Worm (Caenorhabditis elegans) whole organism, L1 larva: ENCODE data around the gene F32G8.2.

Experiments used
- C34B4.2 ChIP-seq: sonication (generic microtip); optimal IDR thresholded peaks from 2 replicates; lab custom pipeline; 2017; ENCODE audit warnings: mild to moderate bottlenecking, missing genetic modification characterization, missing compliant biosample characterization
- alr-1 ChIP-seq: fragments of 200-800 bp; sonication (Bioruptor generic); optimal IDR thresholded peaks from 2 replicates; lab custom pipeline; 2018; ENCODE audit warnings: borderline replicate concordance, mild to moderate bottlenecking, missing genetic modification characterization, missing compliant biosample characterization
- ama-1 ChIP-seq: fragments of 150-350 bp; optimal IDR thresholded peaks from 2 replicates; lab custom pipeline; 2014
- blmp-1 ChIP-seq: fragments of 150-350 bp; optimal IDR thresholded peaks from 2 replicates; lab custom pipeline; 2014; ENCODE audit warnings: missing biosample characterization, missing genetic modification characterization
- ceh-8 ChIP-seq: fragments of 200-800 bp; sonication (Bioruptor generic); optimal IDR thresholded peaks from 2 replicates; lab custom pipeline; 2018; ENCODE audit warnings: mild to moderate bottlenecking, missing genetic modification characterization, moderate library complexity, missing compliant biosample characterization
- ceh-82 ChIP-seq, 3 experiments: fragments of 150-350 bp in 1 of 3; sonication (generic microtip) in 2 of 3; optimal IDR thresholded peaks; 2 replicates each; lab custom pipeline; 2014 to 2017; ENCODE audit warnings: missing biosample characterization in 3 of 3, missing genetic modification characterization in 3 of 3
- ces-1 ChIP-seq: fragments of 150-350 bp; optimal IDR thresholded peaks from 2 replicates; lab custom pipeline; 2014; ENCODE audit warnings: missing biosample characterization, missing genetic modification reagents, missing genetic modification characterization
- dpl-1 ChIP-seq, 3 experiments: fragments of 150-350 bp in 2 of 3; sonication (generic microtip) in 1 of 3; optimal IDR thresholded peaks; 2 replicates each; lab custom pipeline; 2014 to 2017; ENCODE audit warnings: missing biosample characterization in 3 of 3, missing genetic modification characterization in 3 of 3, missing genetic modification reagents in 3 of 3
- efl-1 ChIP-seq, 4 experiments: fragments of 150-350 bp; optimal IDR thresholded peaks in 3 of 4; peaks in 1 of 4; 1 replicate in 1 of 4; 2 replicates in 3 of 4; lab custom pipeline; 2014; ENCODE audit warnings: missing biosample characterization in 2 of 4, missing genetic modification characterization in 2 of 4, missing genetic modification reagents in 2 of 4
- egl-13 ChIP-seq: sonication (generic microtip); optimal IDR thresholded peaks from 2 replicates; lab custom pipeline; 2016; ENCODE audit warnings: missing genotype, missing genetic modification reagents, missing genetic modification characterization, missing compliant biosample characterization
- egl-27 ChIP-seq, 2 experiments: fragments of 150-350 bp in 1 of 2; sonication (generic microtip); optimal IDR thresholded peaks; 3 replicates each; lab custom pipeline; 2017 to 2018; ENCODE audit warnings: missing biosample characterization in 2 of 2, missing genetic modification characterization in 2 of 2, missing genetic modification reagents in 2 of 2
- elt-2 ChIP-seq: sonication (generic microtip); optimal IDR thresholded peaks from 2 replicates; lab custom pipeline; 2016; ENCODE audit warnings: missing genetic modification characterization, mild to moderate bottlenecking, inconsistent platforms, missing compliant biosample characterization, missing genetic modification reagents
- elt-3 ChIP-seq, 6 experiments: fragments of 150-350 bp in 1 of 6; sonication (generic microtip); optimal IDR thresholded peaks; 2 replicates each; lab custom pipeline; 2017 to 2018; ENCODE audit warnings: missing biosample characterization in 6 of 6, missing genetic modification characterization in 6 of 6, inconsistent platforms in 1 of 6
- fkh-10 ChIP-seq: sonication (generic microtip); optimal IDR thresholded peaks from 2 replicates; lab custom pipeline; 2017; ENCODE audit warnings: missing biosample characterization, missing genetic modification reagents, missing genetic modification characterization
- fkh-8 ChIP-seq: sonication (generic microtip); optimal IDR thresholded peaks from 2 replicates; lab custom pipeline; 2016; ENCODE audit warnings: mild to moderate bottlenecking, missing genetic modification characterization, missing compliant biosample characterization
- fos-1 ChIP-seq: fragments of 150-350 bp; optimal IDR thresholded peaks from 2 replicates; lab custom pipeline; 2014; ENCODE audit warnings: missing biosample characterization, missing genetic modification characterization
- grh-1 ChIP-seq: fragments of 200-800 bp; sonication (Bioruptor generic); IDR thresholded peaks from 2 replicates; pipeline ENCODE4 v1.3.6; 2022; ENCODE audit warnings: missing genetic modification reagents, missing genetic modification characterization, missing compliant biosample characterization
- irx-1 ChIP-seq: sonication (generic microtip); optimal IDR thresholded peaks from 2 replicates; lab custom pipeline; 2016; ENCODE audit warnings: missing genetic modification characterization, missing compliant biosample characterization
- jun-1 ChIP-seq: fragments of 150-350 bp; optimal IDR thresholded peaks from 2 replicates; lab custom pipeline; 2014; ENCODE audit warnings: missing biosample characterization, missing genetic modification reagents, missing genetic modification characterization
- lin-14 ChIP-seq: fragments of 200-800 bp; sonication (Bioruptor generic); optimal IDR thresholded peaks from 2 replicates; lab custom pipeline; 2018; ENCODE audit warnings: mild to moderate bottlenecking, missing genetic modification characterization, moderate library complexity, missing compliant biosample characterization
- lin-35 ChIP-seq, 2 experiments: fragments of 150-350 bp; optimal IDR thresholded peaks; 2 replicates each; lab custom pipeline; 2014; ENCODE audit warnings: missing biosample characterization in 2 of 2, missing genetic modification characterization in 2 of 2, missing genetic modification reagents in 2 of 2
- lir-3 ChIP-seq: sonication (generic microtip); optimal IDR thresholded peaks from 2 replicates; lab custom pipeline; 2016; ENCODE audit warnings: mild to moderate bottlenecking, missing genetic modification characterization, moderate library complexity, missing compliant biosample characterization; ENCODE audit not compliant: poor library complexity
- lsy-2 ChIP-seq, 2 experiments: fragments of 150-350 bp; optimal IDR thresholded peaks; 2 replicates each; lab custom pipeline; 2014; ENCODE audit warnings: missing biosample characterization in 2 of 2, missing genetic modification characterization in 2 of 2
- mdl-1 ChIP-seq, 2 experiments: fragments of 150-350 bp; optimal IDR thresholded peaks; 2 replicates each; lab custom pipeline; 2014 to 2017; ENCODE audit warnings: missing biosample characterization in 2 of 2, missing genetic modification characterization in 2 of 2, inconsistent platforms in 1 of 2
- mef-2 ChIP-seq: fragments of 150-350 bp; optimal IDR thresholded peaks from 2 replicates; lab custom pipeline; 2014; ENCODE audit warnings: missing biosample characterization, missing genetic modification characterization
- mep-1 ChIP-seq: fragments of 150-350 bp; optimal IDR thresholded peaks from 2 replicates; lab custom pipeline; 2014; ENCODE audit warnings: missing biosample characterization, missing genetic modification characterization
- nhr-11 ChIP-seq: fragments of 150-350 bp; optimal IDR thresholded peaks from 2 replicates; lab custom pipeline; 2014; ENCODE audit warnings: missing biosample characterization, missing genetic modification characterization
- nhr-20 ChIP-seq: sonication (generic microtip); optimal IDR thresholded peaks from 2 replicates; lab custom pipeline; 2016; ENCODE audit warnings: mild to moderate bottlenecking, missing genetic modification characterization, missing compliant biosample characterization
- nhr-71 ChIP-seq: sonication (generic microtip); optimal IDR thresholded peaks from 2 replicates; lab custom pipeline; 2016; ENCODE audit warnings: mild to moderate bottlenecking, missing genetic modification characterization, moderate library complexity, missing compliant biosample characterization
- nhr-77 ChIP-seq: fragments of 150-350 bp; optimal IDR thresholded peaks from 2 replicates; lab custom pipeline; 2014; ENCODE audit warnings: missing biosample characterization, missing genetic modification characterization
- nhr-85 ChIP-seq: sonication (generic microtip); peaks from one replicate; lab custom pipeline; 2016; ENCODE audit warnings: missing genetic modification characterization, inconsistent platforms, missing compliant biosample characterization
- pag-3 ChIP-seq: sonication (generic microtip); optimal IDR thresholded peaks from 2 replicates; lab custom pipeline; 2017; ENCODE audit warnings: missing genetic modification characterization, mild to moderate bottlenecking, missing compliant biosample characterization, antibody characterized with exemption, borderline replicate concordance; ENCODE audit not compliant: insufficient read depth
- pax-3 ChIP-seq: fragments of 200-800 bp; sonication (Bioruptor generic); optimal IDR thresholded peaks from 2 replicates; lab custom pipeline; 2018; ENCODE audit warnings: mild to moderate bottlenecking, missing genetic modification characterization, moderate library complexity, missing compliant biosample characterization
- pqm-1 ChIP-seq: sonication (generic microtip); optimal IDR thresholded peaks from 3 replicates; lab custom pipeline; 2017; ENCODE audit warnings: missing biosample characterization, missing genetic modification characterization
- snu-23 ChIP-seq: sonication (generic microtip); optimal IDR thresholded peaks from 2 replicates; lab custom pipeline; 2016; ENCODE audit warnings: missing genetic modification characterization, missing compliant biosample characterization
- sptf-1 ChIP-seq: fragments of 150-350 bp; optimal IDR thresholded peaks from 2 replicates; lab custom pipeline; 2014; ENCODE audit warnings: missing biosample characterization, missing genetic modification characterization
- sup-37 ChIP-seq: fragments of 200-800 bp; sonication (Bioruptor generic); optimal IDR thresholded peaks from 2 replicates; lab custom pipeline; 2018; ENCODE audit warnings: mild to moderate bottlenecking, missing genetic modification characterization, missing compliant biosample characterization
- tbx-2 ChIP-seq: sonication (generic microtip); optimal IDR thresholded peaks from 2 replicates; lab custom pipeline; 2016; ENCODE audit warnings: missing genetic modification characterization, missing compliant biosample characterization
- unc-130 ChIP-seq: fragments of 150-350 bp; optimal IDR thresholded peaks from 2 replicates; lab custom pipeline; 2017; ENCODE audit warnings: missing biosample characterization, missing genetic modification characterization, inconsistent platforms
- vab-15 ChIP-seq: sonication (generic microtip); optimal IDR thresholded peaks from 2 replicates; lab custom pipeline; 2017; ENCODE audit warnings: missing genotype, mild to moderate bottlenecking, missing genetic modification characterization, missing compliant biosample characterization
- xbp-1 ChIP-seq: sonication (generic microtip); optimal IDR thresholded peaks from 2 replicates; lab custom pipeline; 2016; ENCODE audit warnings: missing genetic modification characterization, missing compliant biosample characterization
- zag-1 ChIP-seq: fragments of 150-350 bp; optimal IDR thresholded peaks from 2 replicates; lab custom pipeline; 2014; ENCODE audit warnings: missing biosample characterization, missing genetic modification characterization
- zip-4 ChIP-seq: fragments of 200-800 bp; sonication (Bioruptor generic); optimal IDR thresholded peaks from 2 replicates; lab custom pipeline; 2018; ENCODE audit warnings: mild to moderate bottlenecking, missing genetic modification characterization, moderate library complexity, missing compliant biosample characterization
- ztf-11 ChIP-seq, 2 experiments: sonication (generic microtip); optimal IDR thresholded peaks; 2 replicates each; lab custom pipeline; 2016 to 2017; ENCODE audit warnings: missing genetic modification characterization in 2 of 2, missing biosample characterization in 1 of 2, missing compliant biosample characterization in 1 of 2
- ztf-4 ChIP-seq: fragments of 150-350 bp; optimal IDR thresholded peaks from 2 replicates; lab custom pipeline; 2014; ENCODE audit warnings: missing biosample characterization, missing genetic modification characterization

Gene F32G8.2

ce11 chrV:10564140-10564539 lies 14.3 kb downstream of the F32G8.2 start:
- TF ChIP-seq nhr-85 (tag; lab: Kevin White, UChicago) (peak; percentile 48), tbx-2 (tag; lab: Kevin White, UChicago) (no peak), sup-37 (GFP tag; lab: Kevin White, UChicago) (no peak), jun-1 (no peak), efl-1 (optimal IDR thresholded peaks at IDR 0.05; lab: Kevin White, UChicago) (no peak), efl-1 (GFP tag; optimal IDR thresholded peaks at IDR 0.05 in 1 of 2; lab: Kevin White, UChicago) (peak in 1 of 2 experiments; percentile 81), elt-3 (tag; optimal IDR thresholded peaks at IDR 0.05; lab: Kevin White, UChicago) (peak in 1 of 6 experiments; percentile 35), vab-15 (tag; lab: Kevin White, UChicago) (no peak), ama-1 (no peak), snu-23 (no peak), blmp-1 (tag; lab: Kevin White, UChicago) (peak; percentile 84)

ce11 chrV:10564830-10565365 lies 15.1 kb downstream of the F32G8.2 start, which contains the start of gene cat-4:
cat-4 (plus strand) TSS chrV:10564880.
- peak; percentile 80 for TF ChIP-seq elt-2
- no peak for TF ChIP-seq ceh-82 (tag; optimal IDR thresholded peaks at IDR 0.05; lab: Kevin White, UChicago)
- no peak for TF ChIP-seq egl-13
- no peak for TF ChIP-seq ztf-4 (tag; lab: Kevin White, UChicago)
- no peak for TF ChIP-seq egl-27 (tag; optimal IDR thresholded peaks at IDR 0.05; lab: Kevin White, UChicago)

- no peak for TF ChIP-seq jun-1
- no peak for TF ChIP-seq pag-3
- no peak for TF ChIP-seq lin-35 (GFP tag; optimal IDR thresholded peaks at IDR 0.05; lab: Kevin White, UChicago)
- TF ChIP-seq, all 84 proteins: peak for 0
Measured at ce11 chrV:10568496-10568895, 18.7 kb downstream of the F32G8.2 start.

- no peak for TF ChIP-seq egl-27 (tag; optimal IDR thresholded peaks at IDR 0.05; lab: Kevin White, UChicago)
- TF ChIP-seq ama-1: no peak
- no peak for TF ChIP-seq fos-1 (tag; lab: Kevin White, UChicago)
- no peak for TF ChIP-seq nhr-77 (tag; lab: Kevin White, UChicago)
- no peak for TF ChIP-seq snu-23
- no peak for TF ChIP-seq irx-1
- TF ChIP-seq jun-1: no peak
- peak; percentile 2 for TF ChIP-seq nhr-20
- TF ChIP-seq lin-14 (GFP tag; lab: Kevin White, UChicago): peak; percentile 59
- TF ChIP-seq vab-15 (tag; lab: Kevin White, UChicago): no peak
- no peak for TF ChIP-seq ztf-11 (tag; optimal IDR thresholded peaks at IDR 0.05; lab: Kevin White, UChicago)
- no peak for TF ChIP-seq C34B4.2
- TF ChIP-seq lir-3 (tag; lab: Kevin White, UChicago): no peak
- TF ChIP-seq blmp-1 (tag; lab: Kevin White, UChicago): peak; percentile 70
- TF ChIP-seq sptf-1 (tag; lab: Kevin White, UChicago): no peak
- no peak for TF ChIP-seq fkh-8
- TF ChIP-seq nhr-11 (tag; lab: Kevin White, UChicago): no peak
- TF ChIP-seq lin-35 (GFP tag; optimal IDR thresholded peaks at IDR 0.05; lab: Kevin White, UChicago): peak in 1 of 2 experiments; percentile 18
- no peak for TF ChIP-seq alr-1
- TF ChIP-seq mdl-1 (tag; optimal IDR thresholded peaks at IDR 0.05; lab: Kevin White, UChicago): no peak
- TF ChIP-seq fkh-10 (GFP tag; lab: Kevin White, UChicago): no peak
- no peak for TF ChIP-seq mep-1 (tag; lab: Kevin White, UChicago)
- no peak for TF ChIP-seq pax-3
- peak in 1 of 2 experiments; percentile 2 for TF ChIP-seq lsy-2 (tag; optimal IDR thresholded peaks at IDR 0.05; lab: Kevin White, UChicago)
- peak in 2 of 6 experiments; percentile 44 to 65 for TF ChIP-seq elt-3 (tag; optimal IDR thresholded peaks at IDR 0.05; lab: Kevin White, UChicago)
- no peak for TF ChIP-seq unc-130 (tag; lab: Kevin White, UChicago)
- no peak for TF ChIP-seq mef-2 (tag; lab: Kevin White, UChicago)
- no peak for TF ChIP-seq pqm-1 (tag; lab: Kevin White, UChicago)
- TF ChIP-seq grh-1 (GFP tag; lab: Robert Waterston, UW): no peak
- peak; percentile 76 for TF ChIP-seq nhr-85 (tag; lab: Kevin White, UChicago)
- TF ChIP-seq zip-4 (GFP tag; lab: Kevin White, UChicago): no peak
- no peak for TF ChIP-seq dpl-1 (GFP tag; optimal IDR thresholded peaks at IDR 0.05; lab: Kevin White, UChicago)
- no peak for TF ChIP-seq nhr-71 (tag; lab: Kevin White, UChicago)
- no peak for TF ChIP-seq ces-1 (GFP tag; lab: Kevin White, UChicago)
- TF ChIP-seq xbp-1: no peak
- no peak for TF ChIP-seq zag-1
- TF ChIP-seq ceh-8 (GFP tag; lab: Kevin White, UChicago): no peak
Measured at ce11 chrV:10571523-10571922, 21.7 kb downstream of the F32G8.2 start.
